Fruit fly (Drosophila melanogaster): ENCODE data around the gene CG12065.

DNA sequence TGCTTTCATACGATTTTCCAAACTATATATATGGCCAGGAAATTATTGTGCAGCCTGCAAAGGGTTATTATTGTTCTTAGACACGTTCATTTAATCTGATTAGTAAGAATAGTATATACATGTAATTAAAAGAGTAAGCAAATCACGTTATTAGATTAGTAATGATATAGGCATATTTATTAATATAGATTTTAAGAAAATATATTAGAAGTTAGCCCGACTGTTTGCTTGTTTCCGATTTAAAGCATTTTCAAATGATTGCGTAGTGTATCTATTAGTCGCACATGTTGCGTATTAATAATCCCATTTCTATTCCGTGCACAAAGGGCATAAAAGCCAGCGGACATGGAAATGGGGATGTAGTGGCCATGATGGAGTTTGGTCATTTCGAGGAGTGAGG lies 5.0 kb downstream of the CG12065 start:
- no peak for TF ChIP-seq CG11617 (GFP tag; optimal IDR thresholded peaks at IDR 0.05)
- no peak for TF ChIP-seq kay (GFP tag; ENCODE audit: borderline replicate concordance)
- no peak for TF ChIP-seq CG1620 (GFP tag; optimal IDR thresholded peaks at IDR 0.05)

Data from whole organism, adult.